Fruit fly (Drosophila melanogaster) whole organism, embryonic: ENCODE results near the gene CG7069.

Experiments used
- Ada2b ChIP-seq: fragments of 200-800 bp; sonication (Bioruptor generic); IDR thresholded peaks from 2 replicates; pipeline ENCODE4 v1.3.6; 2022; ENCODE audit warnings: missing biosample characterization, missing genetic modification characterization
- Asciz ChIP-seq: fragments of 200-800 bp; sonication (Bioruptor generic); optimal IDR thresholded peaks from 2 replicates; lab custom pipeline; 2017; ENCODE audit warnings: missing biosample characterization, mild to moderate bottlenecking, missing genetic modification characterization, missing genetic modification reagents
- Atf6 ChIP-seq: fragments of 200-800 bp; sonication (Bioruptor generic); IDR thresholded peaks from 2 replicates; pipeline ENCODE4 v1.3.6; 2022; ENCODE audit warnings: missing biosample characterization, missing genetic modification characterization
- B-H2 ChIP-seq: fragments of 200-800 bp; sonication (Bioruptor generic); optimal IDR thresholded peaks from 2 replicates; lab custom pipeline; 2018; ENCODE audit warnings: missing biosample characterization, mild to moderate bottlenecking, missing genetic modification characterization
- BtbVII ChIP-seq: fragments of 200-800 bp; sonication (Bioruptor generic); optimal IDR thresholded peaks from 3 replicates; lab custom pipeline; 2017; ENCODE audit warnings: missing biosample characterization, mild to moderate bottlenecking, missing genetic modification characterization
- CG11723 ChIP-seq: fragments of 200-800 bp; sonication (Bioruptor generic); optimal IDR thresholded peaks from 2 replicates; lab custom pipeline; 2017; ENCODE audit warnings: missing biosample characterization, mild to moderate bottlenecking, missing genetic modification characterization
- CG12071 ChIP-seq: fragments of 200-800 bp; sonication (Bioruptor generic); optimal IDR thresholded peaks from 3 replicates; lab custom pipeline; 2018; ENCODE audit warnings: missing biosample characterization, mild to moderate bottlenecking, missing genetic modification characterization
- CG13123 ChIP-seq: fragments of 200-800 bp; sonication (Bioruptor generic); optimal IDR thresholded peaks from 2 replicates; lab custom pipeline; 2016; ENCODE audit warnings: missing biosample characterization, missing genetic modification characterization
- CG15514 ChIP-seq: fragments of 200-800 bp; sonication (Bioruptor generic); optimal IDR thresholded peaks from 3 replicates; lab custom pipeline; 2017; ENCODE audit warnings: missing biosample characterization, missing genetic modification characterization, mild to moderate bottlenecking, moderate library complexity, missing genetic modification reagents
- CG17829 ChIP-seq: fragments of 200-800 bp; optimal IDR thresholded peaks from 2 replicates; lab custom pipeline; 2019; ENCODE audit warnings: missing biosample characterization, mild to moderate bottlenecking, missing genetic modification characterization, moderate library complexity
- CG18262 ChIP-seq: fragments of 200-800 bp; optimal IDR thresholded peaks from 3 replicates; lab custom pipeline; 2019; ENCODE audit warnings: missing biosample characterization, mild to moderate bottlenecking, missing genetic modification characterization, moderate library complexity
- CG2129 ChIP-seq: fragments of 200-800 bp; sonication (Bioruptor generic); IDR thresholded peaks from 2 replicates; pipeline ENCODE4 v1.3.6; 2022; ENCODE audit warnings: missing biosample characterization, missing genetic modification characterization; ENCODE audit not compliant: partially characterized antibody
- CG6254 ChIP-seq: fragments of 200-800 bp; sonication (Bioruptor generic); optimal IDR thresholded peaks from 3 replicates; lab custom pipeline; 2017; ENCODE audit warnings: mild to moderate bottlenecking, missing biosample characterization, missing genetic modification reagents, missing genetic modification characterization
- CG6791 ChIP-seq: fragments of 200-800 bp; sonication (Bioruptor generic); IDR thresholded peaks from 3 replicates; pipeline ENCODE4 v1.3.6; 2022; ENCODE audit warnings: missing biosample characterization, missing genetic modification characterization; ENCODE audit not compliant: partially characterized antibody
- CG8281 ChIP-seq: fragments of 200-800 bp; sonication (Bioruptor generic); optimal IDR thresholded peaks from 2 replicates; lab custom pipeline; 2018; ENCODE audit warnings: missing biosample characterization, mild to moderate bottlenecking, missing genetic modification characterization, moderate library complexity
- CG8388 ChIP-seq: fragments of 200-800 bp; sonication (Bioruptor generic); optimal IDR thresholded peaks from 2 replicates; lab custom pipeline; 2019; ENCODE audit warnings: missing biosample characterization, mild to moderate bottlenecking, missing genetic modification characterization, moderate library complexity
- Chrac-16 ChIP-seq: fragments of 200-800 bp; sonication (Bioruptor generic); optimal IDR thresholded peaks from 3 replicates; lab custom pipeline; 2016; ENCODE audit warnings: missing biosample characterization, missing genetic modification characterization
- CkIIα-i1 ChIP-seq: fragments of 200-800 bp; sonication (Bioruptor generic); IDR thresholded peaks from 2 replicates; pipeline ENCODE4 v1.3.6; 2022; ENCODE audit warnings: missing biosample characterization, missing genetic modification characterization
- CoRest ChIP-seq: fragments of 200-800 bp; sonication (Bioruptor generic); optimal IDR thresholded peaks from 3 replicates; lab custom pipeline; 2018; ENCODE audit warnings: missing biosample characterization, mild to moderate bottlenecking, missing genetic modification characterization, moderate library complexity
- Deaf1 ChIP-seq: fragments of 200-800 bp; optimal IDR thresholded peaks from 3 replicates; lab custom pipeline; 2019; ENCODE audit warnings: missing biosample characterization, mild to moderate bottlenecking, missing genetic modification characterization, moderate library complexity
- Dek ChIP-seq: fragments of 200-800 bp; sonication (Bioruptor generic); optimal IDR thresholded peaks from 3 replicates; lab custom pipeline; 2019; ENCODE audit warnings: missing biosample characterization, mild to moderate bottlenecking, missing genetic modification characterization, moderate library complexity
- E2f1 ChIP-seq: fragments of 200-800 bp; sonication (Bioruptor generic); IDR thresholded peaks from 2 replicates; pipeline ENCODE4 v1.3.6; 2022; ENCODE audit warnings: missing biosample characterization, missing genetic modification characterization
- Gug ChIP-seq: fragments of 200-800 bp; sonication (Bioruptor generic); IDR thresholded peaks from 4 replicates; pipeline ENCODE4 v1.3.6; 2022; ENCODE audit warnings: missing biosample characterization, missing genetic modification characterization
- NfI ChIP-seq: fragments of 200-800 bp; sonication (Bioruptor generic); optimal IDR thresholded peaks from 3 replicates; lab custom pipeline; 2018; ENCODE audit warnings: missing biosample characterization, mild to moderate bottlenecking, missing genetic modification characterization, moderate library complexity
- Scr ChIP-seq: fragments of 200-800 bp; sonication (Bioruptor generic); IDR thresholded peaks from 2 replicates; pipeline ENCODE4 v1.3.6; 2022; ENCODE audit warnings: missing biosample characterization, missing genetic modification characterization; ENCODE audit not compliant: partially characterized antibody
- Sry-β ChIP-seq: fragments of 200-800 bp; sonication (Bioruptor generic); optimal IDR thresholded peaks from 2 replicates; lab custom pipeline; 2018; ENCODE audit warnings: missing biosample characterization, mild to moderate bottlenecking, missing genetic modification characterization, moderate library complexity
- amos ChIP-seq: fragments of 200-800 bp; sonication (Bioruptor generic); IDR thresholded peaks from 2 replicates; pipeline ENCODE4 v1.3.6; 2022; ENCODE audit warnings: missing biosample characterization, missing genetic modification characterization; ENCODE audit not compliant: partially characterized antibody
- az2 ChIP-seq: fragments of 200-800 bp; sonication (Bioruptor generic); optimal IDR thresholded peaks from 3 replicates; lab custom pipeline; 2016; ENCODE audit warnings: missing biosample characterization, missing genetic modification characterization
- bcd ChIP-seq: fragments of 200-800 bp; sonication (Bioruptor generic); optimal IDR thresholded peaks from 2 replicates; lab custom pipeline; 2017; ENCODE audit warnings: missing biosample characterization, mild to moderate bottlenecking, missing genetic modification characterization
- croc ChIP-seq: fragments of 200-800 bp; sonication (Bioruptor generic); conservative IDR thresholded peaks from 3 replicates; pipeline ENCODE4 v1.3.6; 2022; ENCODE audit warnings: missing biosample characterization, missing genetic modification characterization
- dmrt99B ChIP-seq: fragments of 200-800 bp; sonication (Bioruptor generic); optimal IDR thresholded peaks from 2 replicates; lab custom pipeline; 2018; ENCODE audit warnings: missing biosample characterization, mild to moderate bottlenecking, missing genetic modification characterization, moderate library complexity
- fd96Cb ChIP-seq: fragments of 200-800 bp; sonication (Bioruptor generic); optimal IDR thresholded peaks from 2 replicates; lab custom pipeline; 2018; ENCODE audit warnings: missing biosample characterization, mild to moderate bottlenecking, missing genetic modification characterization, moderate library complexity
- hbn ChIP-seq: fragments of 200-800 bp; sonication (Bioruptor generic); IDR thresholded peaks from 2 replicates; pipeline ENCODE4 v1.3.6; 2022; ENCODE audit warnings: missing biosample characterization, missing genetic modification characterization; ENCODE audit not compliant: partially characterized antibody
- inv ChIP-seq: fragments of 200-800 bp; sonication (Bioruptor generic); IDR thresholded peaks from 2 replicates; pipeline ENCODE4 v1.3.6; 2022; ENCODE audit warnings: missing biosample characterization, missing genetic modification characterization; ENCODE audit not compliant: partially characterized antibody
- lilli ChIP-seq: fragments of 200-800 bp; sonication (Bioruptor generic); optimal IDR thresholded peaks from 3 replicates; lab custom pipeline; 2016; ENCODE audit warnings: missing biosample characterization, missing genetic modification characterization
- p53 ChIP-seq: fragments of 200-800 bp; sonication (Bioruptor generic); optimal IDR thresholded peaks from 2 replicates; lab custom pipeline; 2016; ENCODE audit warnings: missing biosample characterization, missing genetic modification characterization
- pfk ChIP-seq: fragments of 200-800 bp; sonication (Bioruptor generic); optimal IDR thresholded peaks from 2 replicates; lab custom pipeline; 2018; ENCODE audit warnings: missing biosample characterization, mild to moderate bottlenecking, missing genetic modification characterization, moderate library complexity
- prd ChIP-seq, 3 experiments: fragments of >200 bp in 2 of 3; fragments of 200-800 bp in 1 of 3; sonication (Bioruptor generic) in 1 of 3; optimal IDR thresholded peaks in 2 of 3; IDR thresholded peaks in 1 of 3; 2 replicates in 2 of 3; 3 replicates in 1 of 3; pipeline versions ENCODE4 v1.3.6 to Lab custom; 2017 to 2022; ENCODE audit warnings: missing biosample characterization in 1 of 3, missing genetic modification characterization in 1 of 3
- run ChIP-seq: fragments of 200-800 bp; sonication (Bioruptor generic); optimal IDR thresholded peaks from 3 replicates; lab custom pipeline; 2018; ENCODE audit warnings: missing biosample characterization, mild to moderate bottlenecking, missing genetic modification characterization
- salm ChIP-seq: fragments of 200-800 bp; sonication (Bioruptor generic); optimal IDR thresholded peaks from 2 replicates; lab custom pipeline; 2018; ENCODE audit warnings: missing biosample characterization, mild to moderate bottlenecking, missing genetic modification characterization
- sc ChIP-seq, 3 experiments: fragments of >200 bp in 2 of 3; fragments of 200-800 bp in 1 of 3; sonication (Bioruptor generic) in 1 of 3; optimal IDR thresholded peaks; 2 replicates in 2 of 3; 3 replicates in 1 of 3; lab custom pipeline; 2017; ENCODE audit warnings: mild to moderate bottlenecking in 1 of 3, missing biosample characterization in 1 of 3, missing genetic modification characterization in 1 of 3, missing genetic modification reagents in 1 of 3
- shn ChIP-seq: fragments of 200-800 bp; sonication (Bioruptor generic); optimal IDR thresholded peaks from 3 replicates; lab custom pipeline; 2016; ENCODE audit warnings: missing biosample characterization, missing genetic modification characterization
- slp2 ChIP-seq: fragments of 200-800 bp; sonication (Bioruptor generic); optimal IDR thresholded peaks from 2 replicates; lab custom pipeline; 2016; ENCODE audit warnings: missing biosample characterization, missing genetic modification characterization
- tgo ChIP-seq: fragments of 200-800 bp; sonication (Bioruptor generic); IDR thresholded peaks from 3 replicates; pipeline ENCODE4 v1.3.6; 2022; ENCODE audit warnings: missing biosample characterization, missing genetic modification characterization
- yki ChIP-seq: fragments of >200 bp; optimal IDR thresholded peaks from 3 replicates; lab custom pipeline; 2018
- zen2 ChIP-seq: fragments of 200-800 bp; sonication (Bioruptor generic); IDR thresholded peaks from 3 replicates; pipeline ENCODE4 v1.3.6; 2022; ENCODE audit warnings: missing biosample characterization, missing genetic modification characterization; ENCODE audit not compliant: partially characterized antibody

CG7069 gene

DNA sequence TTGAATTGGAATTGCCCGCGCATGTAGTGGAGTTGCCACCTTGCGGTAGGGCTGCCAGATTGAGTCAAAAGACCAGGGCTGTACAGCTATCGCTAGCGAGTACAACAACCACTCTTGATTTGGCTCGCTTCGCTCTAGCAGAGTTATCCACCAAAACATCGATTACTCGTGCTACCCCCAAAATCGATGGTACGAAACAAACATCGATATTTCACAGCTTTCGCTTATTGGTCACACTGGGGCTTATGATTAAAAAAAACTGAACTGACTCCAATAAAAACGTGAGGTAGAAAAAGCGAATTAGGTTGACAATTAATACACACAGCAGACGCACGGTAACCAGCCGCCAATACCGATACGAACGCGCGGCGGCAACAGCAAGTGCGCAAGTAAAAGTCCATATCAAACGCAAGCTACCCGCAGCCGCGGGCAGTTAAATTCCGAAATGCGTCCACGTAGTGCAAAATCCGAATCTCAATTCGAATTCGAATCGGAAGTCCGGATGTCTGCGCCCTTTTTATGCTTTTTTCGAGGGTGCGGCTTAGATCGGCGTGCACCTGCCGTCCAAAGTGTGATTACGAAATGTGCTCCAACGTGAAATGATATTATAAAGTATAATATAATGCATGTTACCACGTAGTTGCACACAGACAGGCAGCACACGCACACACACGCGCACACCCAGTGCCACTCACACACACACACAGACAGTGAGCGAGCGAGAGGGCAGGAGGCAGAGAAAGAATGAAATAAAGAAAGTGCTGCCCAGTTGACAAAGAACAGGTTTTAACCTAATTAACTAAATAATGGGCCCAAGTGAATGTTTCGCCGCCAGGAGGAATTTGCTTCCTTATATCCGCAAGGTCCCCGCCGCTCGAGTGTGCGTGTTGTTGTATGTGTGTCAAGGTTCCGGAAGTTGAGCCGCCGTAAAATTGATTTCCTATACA lies 15.9 kb upstream of the CG7069 start, which contains the start of gene Sar1 (continued):
- TF ChIP-seq CG12071 (GFP tag; lab: Kevin White, UChicago) = no peak
- TF ChIP-seq croc = no peak
- TF ChIP-seq prd (optimal IDR thresholded peaks at IDR 0.05; lab: Kevin White, UChicago) = no peak
- no peak; the same call in 2 of the 3 replicates for TF ChIP-seq prd (GFP tag; IDR thresholded peaks at IDR 0.05; lab: Robert Waterston, UW)
- TF ChIP-seq bcd (GFP tag; lab: Kevin White, UChicago) = peak; percentile 29
- TF ChIP-seq inv (GFP tag; lab: Robert Waterston, UW) = peak; percentile 89
- no peak for TF ChIP-seq dmrt99B (tag; lab: Kevin White, UChicago)
- peak; percentile 90 for TF ChIP-seq Scr
- no peak for TF ChIP-seq tgo (GFP tag; lab: Robert Waterston, UW)
- TF ChIP-seq Deaf1 (tag; lab: Kevin White, UChicago) = no peak
- TF ChIP-seq Asciz (GFP tag; lab: Kevin White, UChicago) = no peak
- TF ChIP-seq CG17829 = peak; percentile 50
- no peak for TF ChIP-seq Chrac-16 (GFP tag; lab: Kevin White, UChicago)
- no peak for TF ChIP-seq az2 (GFP tag; lab: Kevin White, UChicago)
- peak; percentile 3 for TF ChIP-seq slp2 (GFP tag; lab: Kevin White, UChicago)
- TF ChIP-seq sc (optimal IDR thresholded peaks at IDR 0.05; lab: Kevin White, UChicago) = no peak
- TF ChIP-seq sc (GFP tag; optimal IDR thresholded peaks at IDR 0.05; lab: Kevin White, UChicago) = no peak
- no peak for TF ChIP-seq fd96Cb (tag; lab: Kevin White, UChicago)
- TF ChIP-seq CG2129 (GFP tag; lab: Robert Waterston, UW) = peak; percentile 92
- TF ChIP-seq NfI (GFP tag; lab: Kevin White, UChicago) = no peak
- TF ChIP-seq p53 (GFP tag; lab: Kevin White, UChicago) = peak; percentile 74
- peak; percentile 98 for TF ChIP-seq amos
- TF ChIP-seq yki (lab: Kevin White, UChicago) = peak; percentile 44
- TF ChIP-seq Gug (GFP tag; lab: Robert Waterston, UW) = peak; percentile 42; the same call in 2 of the 4 replicates
- TF ChIP-seq CG8388 (GFP tag; lab: Kevin White, UChicago) = no peak
- TF ChIP-seq B-H2 = peak; percentile 58
- TF ChIP-seq Atf6 = no peak
- TF ChIP-seq CG15514 (GFP tag; lab: Kevin White, UChicago) = peak; percentile 96
- no peak for TF ChIP-seq E2f1 (GFP tag; lab: Robert Waterston, UW)
- TF ChIP-seq CG6791 (GFP tag; lab: Robert Waterston, UW) = peak; percentile 95
- TF ChIP-seq CG13123 (GFP tag; lab: Kevin White, UChicago) = no peak
- TF ChIP-seq pfk (GFP tag; lab: Kevin White, UChicago) = no peak
- peak; percentile 41 for TF ChIP-seq shn
- no peak for TF ChIP-seq CG11723 (GFP tag; lab: Kevin White, UChicago)
- no peak for TF ChIP-seq salm
- no peak for TF ChIP-seq CkIIα-i1
- TF ChIP-seq BtbVII (GFP tag; lab: Kevin White, UChicago) = no peak
- TF ChIP-seq CG8281 = no peak
- peak; percentile 42 for TF ChIP-seq lilli (GFP tag; lab: Kevin White, UChicago)
- TF ChIP-seq Ada2b (GFP tag; lab: Robert Waterston, UW) = no peak
- TF ChIP-seq Dek = peak; percentile 41
- TF ChIP-seq CoRest = peak; percentile 65
- TF ChIP-seq run (tag; lab: Kevin White, UChicago) = no peak
- peak; percentile 82 for TF ChIP-seq zen2 (GFP tag; lab: Robert Waterston, UW)
- no peak for TF ChIP-seq CG18262 (tag; lab: Kevin White, UChicago)
- TF ChIP-seq hbn (GFP tag; lab: Robert Waterston, UW) = peak; percentile 95
- TF ChIP-seq Sry-β = no peak
- peak; percentile 16 for TF ChIP-seq CG6254 (GFP tag; lab: Kevin White, UChicago)
